Worm (Caenorhabditis elegans) whole organism, L4 larva: ENCODE data around the gene iglr-2.

Experiments
- D1046.2 ChIP-seq: fragments of 200-800 bp; sonication (Bioruptor generic); IDR thresholded peaks from 2 replicates; pipeline ENCODE4 v1.3.6; 2022; ENCODE audit warnings: missing genetic modification characterization, missing compliant biosample characterization
- F10B5.3 ChIP-seq: sonication (generic microtip); optimal IDR thresholded peaks from 2 replicates; lab custom pipeline; 2016; ENCODE audit warnings: mild to moderate bottlenecking, missing genetic modification characterization, missing compliant biosample characterization
- R02D3.7 ChIP-seq: fragments of 150-350 bp; sonication (generic microtip); optimal IDR thresholded peaks from 3 replicates; lab custom pipeline; 2014; ENCODE audit warnings: missing biosample characterization, missing genetic modification characterization
- T20F7.1 ChIP-seq: fragments of 200-800 bp; sonication (Bioruptor generic); optimal IDR thresholded peaks from 2 replicates; lab custom pipeline; 2018; ENCODE audit warnings: mild to moderate bottlenecking, missing genetic modification characterization, missing compliant biosample characterization
- T26A8.4 ChIP-seq: fragments of 200-800 bp; sonication (Bioruptor generic); IDR thresholded peaks from 2 replicates; pipeline ENCODE4 v1.3.6; 2022; ENCODE audit warnings: missing genetic modification characterization, missing compliant biosample characterization
- ZK546.5 ChIP-seq, 2 experiments: sonication (generic microtip); optimal IDR thresholded peaks; 2 replicates each; lab custom pipeline; 2017; ENCODE audit warnings: missing biosample characterization in 2 of 2, missing genetic modification characterization in 2 of 2
- aly-2 ChIP-seq: sonication (generic microtip); optimal IDR thresholded peaks from 2 replicates; lab custom pipeline; 2018; ENCODE audit warnings: missing biosample characterization, missing genetic modification characterization
- arid-1 ChIP-seq: fragments of 200-800 bp; sonication (Bioruptor generic); conservative IDR thresholded peaks from 2 replicates; pipeline ENCODE4 v1.3.6; 2022; ENCODE audit warnings: missing genetic modification reagents, missing genetic modification characterization, missing compliant biosample characterization
- attf-4 ChIP-seq: sonication (generic microtip); optimal IDR thresholded peaks from 3 replicates; lab custom pipeline; 2017; ENCODE audit warnings: missing biosample characterization, missing genetic modification characterization
- ceh-20 ChIP-seq: fragments of 200-800 bp; sonication (Bioruptor generic); IDR thresholded peaks from 2 replicates; pipeline ENCODE4 v1.3.6; 2022; ENCODE audit warnings: missing genetic modification reagents, missing genetic modification characterization, missing compliant biosample characterization
- ceh-32 ChIP-seq: sonication (generic microtip); optimal IDR thresholded peaks from 2 replicates; lab custom pipeline; 2016; ENCODE audit warnings: mild to moderate bottlenecking, missing genetic modification characterization, missing compliant biosample characterization; ENCODE audit not compliant: poor library complexity
- ceh-82 ChIP-seq: sonication (generic microtip); optimal IDR thresholded peaks from 2 replicates; lab custom pipeline; 2017; ENCODE audit warnings: missing biosample characterization, missing genetic modification characterization
- cey-2 ChIP-seq: sonication (generic microtip); optimal IDR thresholded peaks from 3 replicates; lab custom pipeline; 2017; ENCODE audit warnings: missing genetic modification characterization, mild to moderate bottlenecking, missing compliant biosample characterization, antibody characterized with exemption, borderline replicate concordance; ENCODE audit not compliant: insufficient read depth
- ctbp-1 ChIP-seq: fragments of 200-800 bp; sonication (Bioruptor generic); IDR thresholded peaks from 2 replicates; pipeline ENCODE4 v1.3.6; 2022; ENCODE audit warnings: missing genetic modification reagents, missing genetic modification characterization, missing compliant biosample characterization
- daf-19 ChIP-seq: fragments of 200-800 bp; sonication (Bioruptor generic); conservative IDR thresholded peaks from 2 replicates; pipeline ENCODE4 v1.3.6; 2022; ENCODE audit warnings: missing genetic modification characterization, missing compliant biosample characterization
- dmd-9 ChIP-seq: fragments of 200-800 bp; sonication (Bioruptor generic); IDR thresholded peaks from 2 replicates; pipeline ENCODE4 v1.3.6; 2022; ENCODE audit warnings: missing genetic modification reagents, missing genetic modification characterization, missing compliant biosample characterization
- gei-8 ChIP-seq: fragments of 200-800 bp; sonication (Bioruptor generic); optimal IDR thresholded peaks from 2 replicates; lab custom pipeline; 2018; ENCODE audit warnings: mild to moderate bottlenecking, missing genetic modification characterization, missing compliant biosample characterization
- hif-1 ChIP-seq, 2 experiments: sonication (generic microtip); optimal IDR thresholded peaks; 2 replicates each; lab custom pipeline; 2016 to 2017; ENCODE audit warnings: missing compliant biosample characterization in 2 of 2, missing genetic modification characterization in 2 of 2, missing genetic modification reagents in 2 of 2, missing genotype in 2 of 2, mild to moderate bottlenecking in 1 of 2
- hlh-11 ChIP-seq: fragments of 200-800 bp; sonication (Bioruptor generic); optimal IDR thresholded peaks from 2 replicates; lab custom pipeline; 2018; ENCODE audit warnings: mild to moderate bottlenecking, missing genetic modification characterization, missing compliant biosample characterization
- hlh-30 ChIP-seq: sonication (generic microtip); optimal IDR thresholded peaks from 2 replicates; lab custom pipeline; 2017; ENCODE audit warnings: antibody characterized with exemption, mild to moderate bottlenecking, missing genetic modification characterization, missing compliant biosample characterization; ENCODE audit not compliant: insufficient read depth
- jun-1 ChIP-seq: fragments of 150-350 bp; optimal IDR thresholded peaks from 2 replicates; lab custom pipeline; 2014; ENCODE audit warnings: missing biosample characterization, missing genetic modification reagents, missing genetic modification characterization
- lin-38 ChIP-seq: fragments of 200-800 bp; sonication (Bioruptor generic); IDR thresholded peaks from 2 replicates; pipeline ENCODE4 v1.3.6; 2022; ENCODE audit warnings: missing genetic modification reagents, missing genetic modification characterization, missing compliant biosample characterization
- lir-3 ChIP-seq: sonication (generic microtip); optimal IDR thresholded peaks from 2 replicates; lab custom pipeline; 2016; ENCODE audit warnings: mild to moderate bottlenecking, missing genetic modification characterization, missing compliant biosample characterization
- lsy-2 ChIP-seq, 2 experiments: fragments of 150-350 bp in 1 of 2; sonication (generic microtip) in 1 of 2; optimal IDR thresholded peaks; 2 replicates each; lab custom pipeline; 2014 to 2017; ENCODE audit warnings: missing biosample characterization in 2 of 2, missing genetic modification characterization in 2 of 2
- madf-5 ChIP-seq, 2 experiments: fragments of 200-800 bp; sonication (Bioruptor generic); IDR thresholded peaks; 2 replicates each; pipeline ENCODE4 v1.3.6; 2022; ENCODE audit warnings: missing compliant biosample characterization in 2 of 2, missing genetic modification characterization in 2 of 2
- mdt-29 ChIP-seq: fragments of 200-800 bp; sonication (Bioruptor generic); IDR thresholded peaks from 2 replicates; pipeline ENCODE4 v1.3.6; 2022; ENCODE audit warnings: missing genetic modification reagents, missing genetic modification characterization, missing compliant biosample characterization
- mes-2 ChIP-seq: sonication (generic microtip); optimal IDR thresholded peaks from 2 replicates; lab custom pipeline; 2016; ENCODE audit warnings: missing genotype, mild to moderate bottlenecking, missing genetic modification characterization, missing compliant biosample characterization; ENCODE audit not compliant: poor library complexity, severe bottlenecking
- mxl-2 ChIP-seq: fragments of 200-800 bp; sonication (Bioruptor generic); conservative IDR thresholded peaks from 2 replicates; pipeline ENCODE4 v1.3.6; 2022; ENCODE audit warnings: missing genetic modification reagents, missing genetic modification characterization, missing compliant biosample characterization
- mxl-3 ChIP-seq: fragments of 200-800 bp; sonication (Bioruptor generic); optimal IDR thresholded peaks from 2 replicates; lab custom pipeline; 2018; ENCODE audit warnings: mild to moderate bottlenecking, missing genetic modification characterization, missing compliant biosample characterization
- nhr-111 ChIP-seq: fragments of 200-800 bp; sonication (Bioruptor generic); optimal IDR thresholded peaks from 2 replicates; lab custom pipeline; 2018; ENCODE audit warnings: mild to moderate bottlenecking, missing genetic modification characterization, missing compliant biosample characterization
- nhr-237 ChIP-seq: sonication (generic microtip); optimal IDR thresholded peaks from 2 replicates; lab custom pipeline; 2017; ENCODE audit warnings: missing biosample characterization, missing genetic modification characterization
- nhr-25 ChIP-seq: sonication (generic microtip); optimal IDR thresholded peaks from 2 replicates; lab custom pipeline; 2017; ENCODE audit warnings: missing genetic modification characterization, mild to moderate bottlenecking, missing compliant biosample characterization, antibody characterized with exemption, moderate library complexity, borderline replicate concordance; ENCODE audit not compliant: insufficient read depth
- nhr-41 ChIP-seq: fragments of 200-800 bp; sonication (Bioruptor generic); IDR thresholded peaks from 2 replicates; pipeline ENCODE4 v1.3.6; 2022; ENCODE audit warnings: missing genetic modification reagents, missing genetic modification characterization, missing compliant biosample characterization
- nhr-48 ChIP-seq: sonication (generic microtip); optimal IDR thresholded peaks from 2 replicates; lab custom pipeline; 2016; ENCODE audit warnings: mild to moderate bottlenecking, missing genetic modification characterization, missing compliant biosample characterization
- nhr-6 ChIP-seq: fragments of 150-350 bp; optimal IDR thresholded peaks from 2 replicates; lab custom pipeline; 2014; ENCODE audit warnings: missing biosample characterization, missing genetic modification characterization
- pha-4 ChIP-seq, 2 experiments: fragments of 150-350 bp in 1 of 2; fragments of 200-800 bp in 1 of 2; sonication (Bioruptor generic) in 1 of 2; IDR thresholded peaks in 1 of 2; optimal IDR thresholded peaks in 1 of 2; 2 replicates each; pipeline versions ENCODE4 v1.3.6 to Lab custom; 2014 to 2022; ENCODE audit warnings: missing genetic modification characterization in 2 of 2, missing genetic modification reagents in 2 of 2, missing biosample characterization in 1 of 2, missing compliant biosample characterization in 1 of 2
- php-3 ChIP-seq: fragments of 200-800 bp; sonication (Bioruptor generic); IDR thresholded peaks from 2 replicates; pipeline ENCODE4 v1.3.6; 2022; ENCODE audit warnings: missing genetic modification reagents, missing genetic modification characterization, missing compliant biosample characterization
- saeg-2 ChIP-seq: fragments of 200-800 bp; sonication (Bioruptor generic); IDR thresholded peaks from 2 replicates; pipeline ENCODE4 v1.3.6; 2022; ENCODE audit warnings: missing genetic modification reagents, missing genetic modification characterization, missing compliant biosample characterization
- skn-1 ChIP-seq: fragments of 150-350 bp; optimal IDR thresholded peaks from 2 replicates; lab custom pipeline; 2014; ENCODE audit warnings: missing biosample characterization, missing genetic modification characterization
- snpc-4 ChIP-seq: fragments of 150-350 bp; optimal IDR thresholded peaks from 2 replicates; lab custom pipeline; 2014; ENCODE audit warnings: missing biosample characterization, missing genetic modification characterization
- spr-1 ChIP-seq: sonication (generic microtip); optimal IDR thresholded peaks from 2 replicates; lab custom pipeline; 2016; ENCODE audit warnings: mild to moderate bottlenecking, missing genetic modification characterization, missing compliant biosample characterization
- spr-3 ChIP-seq: fragments of 200-800 bp; sonication (Bioruptor generic); optimal IDR thresholded peaks from 2 replicates; lab custom pipeline; 2018; ENCODE audit warnings: mild to moderate bottlenecking, missing genetic modification characterization, missing compliant biosample characterization
- tag-97 ChIP-seq: fragments of 200-800 bp; sonication (Bioruptor generic); IDR thresholded peaks from 2 replicates; pipeline ENCODE4 v1.3.6; 2022; ENCODE audit warnings: missing genetic modification characterization, missing compliant biosample characterization
- vab-7 ChIP-seq: fragments of 200-800 bp; sonication (Bioruptor generic); IDR thresholded peaks from 2 replicates; pipeline ENCODE4 v1.3.6; 2022; ENCODE audit warnings: missing genetic modification reagents, missing genetic modification characterization, missing compliant biosample characterization
- zfp-2 ChIP-seq: sonication (generic microtip); optimal IDR thresholded peaks from 2 replicates; lab custom pipeline; 2016; ENCODE audit warnings: mild to moderate bottlenecking, missing genetic modification characterization, missing compliant biosample characterization
- zip-11 ChIP-seq: fragments of 200-800 bp; sonication (Bioruptor generic); IDR thresholded peaks from 2 replicates; pipeline ENCODE4 v1.3.6; 2022; ENCODE audit warnings: missing genetic modification characterization, missing compliant biosample characterization
- ztf-11 ChIP-seq: fragments of 150-350 bp; optimal IDR thresholded peaks from 2 replicates; lab custom pipeline; 2014; ENCODE audit warnings: missing biosample characterization, missing genetic modification characterization
- ztf-7 ChIP-seq: fragments of 150-350 bp; optimal IDR thresholded peaks from 2 replicates; lab custom pipeline; 2014; ENCODE audit warnings: missing biosample characterization, missing genetic modification characterization

The iglr-2 gene

DNA sequence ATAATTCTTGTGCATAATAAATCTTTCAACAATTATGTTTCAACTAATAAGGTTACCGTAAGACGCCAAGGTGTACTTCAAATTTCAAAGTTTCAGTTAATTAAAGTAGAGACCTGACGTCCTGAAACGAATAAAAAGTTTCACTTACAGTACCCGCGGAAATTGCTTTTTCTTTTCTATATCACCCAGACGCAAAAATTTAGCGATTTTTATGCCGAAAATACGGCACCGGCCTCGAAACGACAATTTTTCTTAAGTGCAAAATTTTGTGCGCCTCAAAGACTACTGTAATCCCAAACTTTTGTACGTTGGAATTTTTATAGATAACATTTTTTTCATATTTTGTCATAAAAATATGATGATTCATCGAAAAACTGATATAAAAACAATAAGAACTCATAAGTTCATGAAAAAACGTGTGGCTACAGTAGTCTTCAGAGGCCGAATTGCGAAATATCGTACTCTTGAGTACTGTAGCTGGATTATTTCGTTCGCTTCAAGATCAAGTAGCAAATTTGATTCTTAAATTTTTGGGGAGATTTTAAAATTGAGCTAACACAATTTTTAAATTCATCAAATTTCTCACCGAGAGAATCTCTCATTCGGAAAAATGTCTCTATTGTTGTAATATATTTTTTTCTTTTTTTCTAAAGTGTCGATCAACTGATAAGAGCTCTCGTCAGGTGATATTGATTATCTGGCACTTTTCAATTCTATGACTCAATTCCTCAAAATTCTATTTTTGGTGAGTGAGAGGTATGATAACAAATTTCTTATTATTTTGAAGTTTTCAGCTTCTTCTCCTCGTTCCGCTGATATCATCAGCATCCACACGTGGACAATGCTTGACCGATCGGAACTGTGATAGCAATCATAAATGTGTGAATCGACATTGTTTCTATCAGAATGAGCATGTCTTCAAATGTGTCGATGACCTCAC, 5.3 kb downstream of the iglr-2 start, which contains the start of gene ZC262.13 (continued):
- no peak for TF ChIP-seq hif-1 (tag; optimal IDR thresholded peaks at IDR 0.05; lab: Kevin White, UChicago)
- TF ChIP-seq dmd-9 (GFP tag; lab: Robert Waterston, UW): no peak
- TF ChIP-seq mxl-2 (GFP tag; lab: Robert Waterston, UW): no peak
- TF ChIP-seq lir-3: no peak
- TF ChIP-seq mes-2 (tag; lab: Kevin White, UChicago): peak; percentile 11
- no peak for TF ChIP-seq arid-1 (GFP tag; lab: Robert Waterston, UW)
- TF ChIP-seq ceh-32 (tag; lab: Kevin White, UChicago): no peak
- no peak for TF ChIP-seq cey-2 (tag; lab: Kevin White, UChicago)
- TF ChIP-seq aly-2 (tag; lab: Kevin White, UChicago): no peak
- no peak for TF ChIP-seq T20F7.1 (GFP tag; lab: Kevin White, UChicago)
- TF ChIP-seq spr-1: no peak
- TF ChIP-seq saeg-2 (GFP tag; lab: Robert Waterston, UW): no peak
- no peak for TF ChIP-seq nhr-237 (tag; lab: Kevin White, UChicago)
- no peak for TF ChIP-seq mxl-3
- no peak for TF ChIP-seq ceh-20 (GFP tag; lab: Robert Waterston, UW)
- TF ChIP-seq F10B5.3: no peak
- no peak for TF ChIP-seq zfp-2 (tag; lab: Kevin White, UChicago)
- TF ChIP-seq nhr-25: no peak
- no peak for TF ChIP-seq ZK546.5 (tag; optimal IDR thresholded peaks at IDR 0.05; lab: Kevin White, UChicago)
- TF ChIP-seq php-3 (GFP tag; lab: Robert Waterston, UW): peak; percentile 12; the same call in 1 of the 2 replicates
- TF ChIP-seq ceh-82 (tag; lab: Kevin White, UChicago): no peak
- no peak for TF ChIP-seq zip-11 (GFP tag; lab: Robert Waterston, UW)
- TF ChIP-seq spr-3 (GFP tag; lab: Kevin White, UChicago): no peak
- TF ChIP-seq tag-97 (GFP tag; lab: Robert Waterston, UW): no peak
- TF ChIP-seq attf-4 (tag; lab: Kevin White, UChicago): no peak
- TF ChIP-seq D1046.2 (GFP tag; lab: Robert Waterston, UW): no peak
- peak in 1 of 2 experiments; percentile 51 for TF ChIP-seq lsy-2 (tag; optimal IDR thresholded peaks at IDR 0.05; lab: Kevin White, UChicago)
- no peak for TF ChIP-seq skn-1 (tag; lab: Kevin White, UChicago)
- peak; percentile 2 for TF ChIP-seq nhr-48 (tag; lab: Kevin White, UChicago)
- TF ChIP-seq nhr-111 (GFP tag; lab: Kevin White, UChicago): no peak
- TF ChIP-seq gei-8: no peak
- TF ChIP-seq daf-19 (GFP tag; lab: Robert Waterston, UW): no peak
- TF ChIP-seq ztf-7 (tag; lab: Kevin White, UChicago): no peak
- no peak for TF ChIP-seq mdt-29 (GFP tag; lab: Robert Waterston, UW)
- peak; percentile 2 for TF ChIP-seq jun-1
- no peak for TF ChIP-seq ztf-11 (tag; lab: Kevin White, UChicago)
- TF ChIP-seq nhr-6 (tag; lab: Kevin White, UChicago): no peak
- peak; percentile 25; the same call in 1 of the 2 replicates for TF ChIP-seq T26A8.4
- TF ChIP-seq madf-5 (GFP tag; IDR thresholded peaks at IDR 0.05; lab: Robert Waterston, UW): no peak
- no peak for TF ChIP-seq snpc-4 (tag; lab: Kevin White, UChicago)
- TF ChIP-seq nhr-41 (GFP tag; lab: Robert Waterston, UW): no peak
- TF ChIP-seq R02D3.7 (tag; lab: Kevin White, UChicago): no peak
- TF ChIP-seq ctbp-1: no peak
- no peak for TF ChIP-seq lin-38 (GFP tag; lab: Robert Waterston, UW)
- no peak for TF ChIP-seq vab-7 (GFP tag; lab: Robert Waterston, UW)
- peak; percentile 37 for TF ChIP-seq hlh-30
- TF ChIP-seq pha-4 (GFP tag; IDR thresholded peaks at IDR 0.05; lab: Robert Waterston, UW): peak; percentile 12; the same call in 1 of the 2 replicates
- no peak for TF ChIP-seq pha-4 (tag; optimal IDR thresholded peaks at IDR 0.05; lab: Kevin White, UChicago)
- peak; percentile 55 for TF ChIP-seq hlh-11 (tag; lab: Kevin White, UChicago)
